Worm (Caenorhabditis elegans) whole organism, L1 larva: Measurements from ENCODE around the gene srlf-15.
A peak's percentile ranks its signal among the peaks of the same experiment; 100 is the strongest.

Source experiments
- C16A3.4 ChIP-seq: fragments of 150-350 bp; optimal IDR thresholded peaks from 2 replicates; lab custom pipeline; 2014; ENCODE audit warnings: missing biosample characterization, missing genetic modification characterization
- C34B4.2 ChIP-seq: sonication (generic microtip); optimal IDR thresholded peaks from 2 replicates; lab custom pipeline; 2017; ENCODE audit warnings: mild to moderate bottlenecking, missing genetic modification characterization, missing compliant biosample characterization
- F16B12.6 ChIP-seq: fragments of 150-350 bp; optimal IDR thresholded peaks from 2 replicates; lab custom pipeline; 2014; ENCODE audit warnings: missing biosample characterization, missing genetic modification characterization
- Y116A8C.19 ChIP-seq: sonication (generic microtip); optimal IDR thresholded peaks from 2 replicates; lab custom pipeline; 2016; ENCODE audit warnings: missing compliant biosample characterization, missing genetic modification characterization, borderline replicate concordance
- alr-1 ChIP-seq: fragments of 200-800 bp; sonication (Bioruptor generic); optimal IDR thresholded peaks from 2 replicates; lab custom pipeline; 2018; ENCODE audit warnings: borderline replicate concordance, mild to moderate bottlenecking, missing genetic modification characterization, missing compliant biosample characterization
- aly-2 ChIP-seq: fragments of 150-350 bp; optimal IDR thresholded peaks from 2 replicates; lab custom pipeline; 2014; ENCODE audit warnings: missing biosample characterization, missing genetic modification characterization
- ama-1 ChIP-seq: fragments of 150-350 bp; optimal IDR thresholded peaks from 2 replicates; lab custom pipeline; 2014
- ceh-8 ChIP-seq: fragments of 200-800 bp; sonication (Bioruptor generic); optimal IDR thresholded peaks from 2 replicates; lab custom pipeline; 2018; ENCODE audit warnings: mild to moderate bottlenecking, missing genetic modification characterization, moderate library complexity, missing compliant biosample characterization
- ceh-82 ChIP-seq, 3 experiments: fragments of 150-350 bp in 1 of 3; sonication (generic microtip) in 2 of 3; optimal IDR thresholded peaks; 2 replicates each; lab custom pipeline; 2014 to 2017; ENCODE audit warnings: missing biosample characterization in 3 of 3, missing genetic modification characterization in 3 of 3
- ceh-88 ChIP-seq: fragments of 200-800 bp; sonication (Bioruptor generic); IDR thresholded peaks from 2 replicates; pipeline ENCODE4 v1.3.6; 2022; ENCODE audit warnings: missing genetic modification characterization, missing compliant biosample characterization
- ces-1 ChIP-seq: fragments of 150-350 bp; optimal IDR thresholded peaks from 2 replicates; lab custom pipeline; 2014; ENCODE audit warnings: missing biosample characterization, missing genetic modification reagents, missing genetic modification characterization
- dpl-1 ChIP-seq, 3 experiments: fragments of 150-350 bp in 2 of 3; sonication (generic microtip) in 1 of 3; optimal IDR thresholded peaks; 2 replicates each; lab custom pipeline; 2014 to 2017; ENCODE audit warnings: missing biosample characterization in 3 of 3, missing genetic modification characterization in 3 of 3, missing genetic modification reagents in 3 of 3
- dsc-1 ChIP-seq: sonication (generic microtip); optimal IDR thresholded peaks from 2 replicates; lab custom pipeline; 2016; ENCODE audit warnings: mild to moderate bottlenecking, missing genetic modification characterization, missing compliant biosample characterization
- efl-1 ChIP-seq, 4 experiments: fragments of 150-350 bp; optimal IDR thresholded peaks in 3 of 4; peaks in 1 of 4; 1 replicate in 1 of 4; 2 replicates in 3 of 4; lab custom pipeline; 2014; ENCODE audit warnings: missing biosample characterization in 2 of 4, missing genetic modification characterization in 2 of 4, missing genetic modification reagents in 2 of 4
- egl-13 ChIP-seq: sonication (generic microtip); optimal IDR thresholded peaks from 2 replicates; lab custom pipeline; 2016; ENCODE audit warnings: missing genotype, missing genetic modification reagents, missing genetic modification characterization, missing compliant biosample characterization
- elt-3 ChIP-seq, 6 experiments: fragments of 150-350 bp in 1 of 6; sonication (generic microtip); optimal IDR thresholded peaks; 2 replicates each; lab custom pipeline; 2017 to 2018; ENCODE audit warnings: missing biosample characterization in 6 of 6, missing genetic modification characterization in 6 of 6, inconsistent platforms in 1 of 6
- fkh-10 ChIP-seq: sonication (generic microtip); optimal IDR thresholded peaks from 2 replicates; lab custom pipeline; 2017; ENCODE audit warnings: missing biosample characterization, missing genetic modification reagents, missing genetic modification characterization
- fkh-8 ChIP-seq: sonication (generic microtip); optimal IDR thresholded peaks from 2 replicates; lab custom pipeline; 2016; ENCODE audit warnings: mild to moderate bottlenecking, missing genetic modification characterization, missing compliant biosample characterization
- fos-1 ChIP-seq: fragments of 150-350 bp; optimal IDR thresholded peaks from 2 replicates; lab custom pipeline; 2014; ENCODE audit warnings: missing biosample characterization, missing genetic modification characterization
- irx-1 ChIP-seq: sonication (generic microtip); optimal IDR thresholded peaks from 2 replicates; lab custom pipeline; 2016; ENCODE audit warnings: missing genetic modification characterization, missing compliant biosample characterization
- jun-1 ChIP-seq: fragments of 150-350 bp; optimal IDR thresholded peaks from 2 replicates; lab custom pipeline; 2014; ENCODE audit warnings: missing biosample characterization, missing genetic modification reagents, missing genetic modification characterization
- lin-14 ChIP-seq: fragments of 200-800 bp; sonication (Bioruptor generic); optimal IDR thresholded peaks from 2 replicates; lab custom pipeline; 2018; ENCODE audit warnings: mild to moderate bottlenecking, missing genetic modification characterization, moderate library complexity, missing compliant biosample characterization
- lin-35 ChIP-seq, 2 experiments: fragments of 150-350 bp; optimal IDR thresholded peaks; 2 replicates each; lab custom pipeline; 2014; ENCODE audit warnings: missing biosample characterization in 2 of 2, missing genetic modification characterization in 2 of 2, missing genetic modification reagents in 2 of 2
- lir-3 ChIP-seq: sonication (generic microtip); optimal IDR thresholded peaks from 2 replicates; lab custom pipeline; 2016; ENCODE audit warnings: mild to moderate bottlenecking, missing genetic modification characterization, moderate library complexity, missing compliant biosample characterization; ENCODE audit not compliant: poor library complexity
- mab-9 ChIP-seq: fragments of 200-800 bp; sonication (Bioruptor generic); IDR thresholded peaks from 2 replicates; pipeline ENCODE4 v1.3.6; 2022; ENCODE audit warnings: missing genetic modification reagents, missing genetic modification characterization, missing compliant biosample characterization
- mdl-1 ChIP-seq, 2 experiments: fragments of 150-350 bp; optimal IDR thresholded peaks; 2 replicates each; lab custom pipeline; 2014 to 2017; ENCODE audit warnings: missing biosample characterization in 2 of 2, missing genetic modification characterization in 2 of 2, inconsistent platforms in 1 of 2
- mep-1 ChIP-seq: fragments of 150-350 bp; optimal IDR thresholded peaks from 2 replicates; lab custom pipeline; 2014; ENCODE audit warnings: missing biosample characterization, missing genetic modification characterization
- nhr-12 ChIP-seq: sonication (generic microtip); optimal IDR thresholded peaks from 2 replicates; lab custom pipeline; 2017; ENCODE audit warnings: missing biosample characterization, missing genetic modification characterization
- nhr-19 ChIP-seq: fragments of 200-800 bp; sonication (Bioruptor generic); conservative IDR thresholded peaks from 2 replicates; pipeline ENCODE4 v1.3.6; 2022; ENCODE audit warnings: missing genetic modification characterization, missing compliant biosample characterization
- nhr-20 ChIP-seq: sonication (generic microtip); optimal IDR thresholded peaks from 2 replicates; lab custom pipeline; 2016; ENCODE audit warnings: mild to moderate bottlenecking, missing genetic modification characterization, missing compliant biosample characterization
- nhr-237 ChIP-seq: fragments of 150-350 bp; optimal IDR thresholded peaks from 2 replicates; lab custom pipeline; 2014; ENCODE audit warnings: missing biosample characterization, missing genetic modification characterization
- nhr-28 ChIP-seq: fragments of 150-350 bp; optimal IDR thresholded peaks from 2 replicates; lab custom pipeline; 2014; ENCODE audit warnings: missing biosample characterization, missing genetic modification characterization
- nhr-47 ChIP-seq: sonication (generic microtip); optimal IDR thresholded peaks from 2 replicates; lab custom pipeline; 2016; ENCODE audit warnings: mild to moderate bottlenecking, missing genetic modification characterization, moderate library complexity, missing compliant biosample characterization
- nhr-71 ChIP-seq: sonication (generic microtip); optimal IDR thresholded peaks from 2 replicates; lab custom pipeline; 2016; ENCODE audit warnings: mild to moderate bottlenecking, missing genetic modification characterization, moderate library complexity, missing compliant biosample characterization
- nhr-76 ChIP-seq: sonication (generic microtip); optimal IDR thresholded peaks from 2 replicates; lab custom pipeline; 2017; ENCODE audit warnings: missing biosample characterization, missing genetic modification characterization
- nhr-85 ChIP-seq: sonication (generic microtip); peaks from one replicate; lab custom pipeline; 2016; ENCODE audit warnings: missing genetic modification characterization, inconsistent platforms, missing compliant biosample characterization
- nhr-90 ChIP-seq: sonication (generic microtip); optimal IDR thresholded peaks from 2 replicates; lab custom pipeline; 2016; ENCODE audit warnings: mild to moderate bottlenecking, missing genetic modification characterization, missing compliant biosample characterization; ENCODE audit not compliant: poor library complexity
- pag-3 ChIP-seq: sonication (generic microtip); optimal IDR thresholded peaks from 2 replicates; lab custom pipeline; 2017; ENCODE audit warnings: missing genetic modification characterization, mild to moderate bottlenecking, missing compliant biosample characterization, antibody characterized with exemption, borderline replicate concordance; ENCODE audit not compliant: insufficient read depth
- pax-3 ChIP-seq: fragments of 200-800 bp; sonication (Bioruptor generic); optimal IDR thresholded peaks from 2 replicates; lab custom pipeline; 2018; ENCODE audit warnings: mild to moderate bottlenecking, missing genetic modification characterization, moderate library complexity, missing compliant biosample characterization
- rnt-1 ChIP-seq: sonication (generic microtip); optimal IDR thresholded peaks from 2 replicates; lab custom pipeline; 2016; ENCODE audit warnings: mild to moderate bottlenecking, missing genetic modification characterization, moderate library complexity, missing compliant biosample characterization
- skn-1 ChIP-seq: fragments of 150-350 bp; optimal IDR thresholded peaks from 2 replicates; lab custom pipeline; 2014; ENCODE audit warnings: missing biosample characterization, missing genetic modification characterization
- snu-23 ChIP-seq: sonication (generic microtip); optimal IDR thresholded peaks from 2 replicates; lab custom pipeline; 2016; ENCODE audit warnings: missing genetic modification characterization, missing compliant biosample characterization
- sox-4 ChIP-seq: sonication (generic microtip); optimal IDR thresholded peaks from 2 replicates; lab custom pipeline; 2016; ENCODE audit warnings: missing genetic modification characterization, missing compliant biosample characterization
- sptf-1 ChIP-seq: fragments of 150-350 bp; optimal IDR thresholded peaks from 2 replicates; lab custom pipeline; 2014; ENCODE audit warnings: missing biosample characterization, missing genetic modification characterization
- swsn-7 ChIP-seq: sonication (generic microtip); optimal IDR thresholded peaks from 2 replicates; lab custom pipeline; 2016; ENCODE audit warnings: missing genetic modification characterization, missing compliant biosample characterization
- tbx-2 ChIP-seq: sonication (generic microtip); optimal IDR thresholded peaks from 2 replicates; lab custom pipeline; 2016; ENCODE audit warnings: missing genetic modification characterization, missing compliant biosample characterization
- tlp-1 ChIP-seq: fragments of 150-350 bp; optimal IDR thresholded peaks from 2 replicates; lab custom pipeline; 2014; ENCODE audit warnings: missing biosample characterization, missing genetic modification characterization
- unc-130 ChIP-seq: fragments of 150-350 bp; optimal IDR thresholded peaks from 2 replicates; lab custom pipeline; 2017; ENCODE audit warnings: missing biosample characterization, missing genetic modification characterization, inconsistent platforms
- unc-98 ChIP-seq: fragments of 200-800 bp; sonication (Bioruptor generic); IDR thresholded peaks from 2 replicates; pipeline ENCODE4 v1.3.6; 2022; ENCODE audit warnings: missing genetic modification characterization, missing compliant biosample characterization
- xbp-1 ChIP-seq: sonication (generic microtip); optimal IDR thresholded peaks from 2 replicates; lab custom pipeline; 2016; ENCODE audit warnings: missing genetic modification characterization, missing compliant biosample characterization
- zag-1 ChIP-seq: fragments of 150-350 bp; optimal IDR thresholded peaks from 2 replicates; lab custom pipeline; 2014; ENCODE audit warnings: missing biosample characterization, missing genetic modification characterization

The srlf-15 gene

DNA sequence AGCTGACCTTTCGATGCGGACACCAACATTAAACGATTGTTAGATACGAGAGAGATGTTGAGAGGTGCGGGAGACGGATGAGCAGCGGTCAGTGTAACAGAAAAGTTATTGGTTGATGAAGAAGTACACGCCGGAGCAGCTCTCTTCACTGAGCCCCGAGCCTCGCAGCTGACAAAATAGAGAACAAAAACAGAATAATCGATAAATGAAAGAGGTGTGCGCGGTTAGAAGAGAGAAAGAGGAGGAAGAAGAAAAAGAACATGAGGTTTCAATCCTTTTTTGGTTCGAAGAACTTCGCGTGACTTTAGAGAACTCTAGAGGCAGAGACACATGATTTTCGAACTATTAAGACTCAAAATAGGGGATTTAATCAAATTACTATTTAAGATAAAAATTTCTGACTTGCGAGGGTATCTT, 6.0 kb downstream of the srlf-15 start (continued):
- TF ChIP-seq fkh-10 (GFP tag; lab: Kevin White, UChicago) = no peak
- TF ChIP-seq swsn-7 (tag; lab: Kevin White, UChicago) = peak; percentile 8
- TF ChIP-seq mep-1 = peak; percentile 7
- no peak for TF ChIP-seq nhr-237 (tag; lab: Kevin White, UChicago)
- TF ChIP-seq lir-3 (tag; lab: Kevin White, UChicago) = no peak
- TF ChIP-seq mab-9 (GFP tag; lab: Robert Waterston, UW) = no peak
- peak; percentile 33 for TF ChIP-seq egl-13
- peak; percentile 15 for TF ChIP-seq nhr-20 (tag; lab: Kevin White, UChicago)
- peak; percentile 32 for TF ChIP-seq rnt-1 (tag; lab: Kevin White, UChicago)
- TF ChIP-seq zag-1 (tag; lab: Kevin White, UChicago) = no peak
- TF ChIP-seq irx-1 (tag; lab: Kevin White, UChicago) = no peak
- no peak for TF ChIP-seq C34B4.2
- TF ChIP-seq pax-3 (tag; lab: Kevin White, UChicago) = peak; percentile 54
- TF ChIP-seq mdl-1 (tag; optimal IDR thresholded peaks at IDR 0.05; lab: Kevin White, UChicago) = no peak
- TF ChIP-seq pag-3 = no peak
- no peak for TF ChIP-seq Y116A8C.19 (tag; lab: Kevin White, UChicago)
- TF ChIP-seq elt-3 (tag; optimal IDR thresholded peaks at IDR 0.05; lab: Kevin White, UChicago) = no peak
- peak; percentile 54 for TF ChIP-seq snu-23
- TF ChIP-seq ceh-8 (GFP tag; lab: Kevin White, UChicago) = peak; percentile 18
- TF ChIP-seq lin-14 (GFP tag; lab: Kevin White, UChicago) = peak; percentile 80
- peak; percentile 58 for TF ChIP-seq nhr-47 (tag; lab: Kevin White, UChicago)
- TF ChIP-seq C16A3.4 (tag; lab: Kevin White, UChicago) = no peak
- TF ChIP-seq jun-1 (tag; lab: Kevin White, UChicago) = no peak
- peak in 1 of 3 experiments; percentile 29 for TF ChIP-seq dpl-1 (GFP tag; optimal IDR thresholded peaks at IDR 0.05; lab: Kevin White, UChicago)
- TF ChIP-seq ama-1 (lab: Kevin White, UChicago) = no peak
- TF ChIP-seq ces-1 (GFP tag; lab: Kevin White, UChicago) = no peak
- peak; percentile 34 for TF ChIP-seq skn-1
- no peak for TF ChIP-seq F16B12.6 (tag; lab: Kevin White, UChicago)
- no peak for TF ChIP-seq nhr-90
- TF ChIP-seq nhr-76 (tag; lab: Kevin White, UChicago) = no peak
- peak in 1 of 2 experiments; percentile 25 for TF ChIP-seq efl-1 (optimal IDR thresholded peaks at IDR 0.05; lab: Kevin White, UChicago)
- peak in 1 of 2 experiments; percentile 88 for TF ChIP-seq efl-1 (GFP tag; optimal IDR thresholded peaks at IDR 0.05 in 1 of 2; lab: Kevin White, UChicago)
- TF ChIP-seq nhr-71 (tag; lab: Kevin White, UChicago) = peak; percentile 74
- TF ChIP-seq unc-130 (tag; lab: Kevin White, UChicago) = peak; percentile 12
- peak; percentile 91 for TF ChIP-seq fkh-8
- TF ChIP-seq tlp-1 (tag; lab: Kevin White, UChicago) = no peak
- peak; percentile 83 for TF ChIP-seq dsc-1 (tag; lab: Kevin White, UChicago)
- TF ChIP-seq ceh-88 (GFP tag; lab: Robert Waterston, UW) = no peak
- TF ChIP-seq unc-98 (GFP tag; lab: Robert Waterston, UW) = no peak
- no peak for TF ChIP-seq alr-1 (tag; lab: Kevin White, UChicago)
- TF ChIP-seq sox-4 (tag; lab: Kevin White, UChicago) = no peak
- no peak for TF ChIP-seq fos-1 (tag; lab: Kevin White, UChicago)
- no peak for TF ChIP-seq xbp-1 (tag; lab: Kevin White, UChicago)

DNA sequence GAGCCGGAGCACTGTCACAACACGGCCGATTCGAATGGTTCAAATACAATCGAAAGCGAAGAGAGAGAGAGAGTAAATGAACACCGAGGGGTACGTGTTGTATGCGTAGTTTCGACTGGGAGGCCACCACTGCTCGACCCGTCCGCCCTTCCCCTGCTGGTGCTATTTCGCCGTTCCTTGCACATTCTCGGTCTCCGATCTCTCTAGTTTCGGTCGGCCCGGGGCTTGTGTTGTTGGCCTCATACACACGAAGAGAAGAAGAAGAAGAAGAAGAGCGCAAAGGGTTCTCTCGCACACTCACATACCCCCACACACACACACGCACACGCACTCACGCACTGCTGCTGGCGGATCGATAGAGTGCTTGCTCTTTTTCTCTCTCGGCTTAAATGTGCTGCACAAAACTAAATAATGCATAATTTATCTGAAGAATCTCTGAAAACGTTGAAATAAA, 7.0 kb downstream of the srlf-15 start:
- TF ChIP-seq swsn-7 (tag; lab: Kevin White, UChicago) = peak; percentile 67
- peak; percentile 76 for TF ChIP-seq jun-1 (tag; lab: Kevin White, UChicago)
- TF ChIP-seq aly-2 (tag; lab: Kevin White, UChicago) = no peak
- no peak for TF ChIP-seq ces-1 (GFP tag; lab: Kevin White, UChicago)
- TF ChIP-seq fkh-8 = peak; percentile 86
- TF ChIP-seq dsc-1 (tag; lab: Kevin White, UChicago) = peak; percentile 56
- TF ChIP-seq lin-35 (GFP tag; optimal IDR thresholded peaks at IDR 0.05; lab: Kevin White, UChicago) = peak; percentile 62 to 66
- TF ChIP-seq sptf-1 (tag; lab: Kevin White, UChicago) = no peak
- peak; percentile 65 for TF ChIP-seq ceh-8 (GFP tag; lab: Kevin White, UChicago)
- TF ChIP-seq nhr-90 = peak; percentile 22
- TF ChIP-seq ceh-82 (tag; optimal IDR thresholded peaks at IDR 0.05; lab: Kevin White, UChicago) = peak in 2 of 3 experiments; percentile 45 to 84
- no peak for TF ChIP-seq nhr-28 (tag; lab: Kevin White, UChicago)
- TF ChIP-seq nhr-19 (GFP tag; lab: Robert Waterston, UW) = peak; percentile 35
- peak in 1 of 2 experiments; percentile 28 for TF ChIP-seq mdl-1 (tag; optimal IDR thresholded peaks at IDR 0.05; lab: Kevin White, UChicago)
- peak; percentile 1 for TF ChIP-seq pax-3 (tag; lab: Kevin White, UChicago)
- TF ChIP-seq tbx-2 (tag; lab: Kevin White, UChicago) = peak; percentile 58
- TF ChIP-seq nhr-12 (tag; lab: Kevin White, UChicago) = no peak
- TF ChIP-seq mep-1 = peak; percentile 61
- peak; percentile 52 for TF ChIP-seq nhr-85 (tag; lab: Kevin White, UChicago)
